Worm (Caenorhabditis elegans) whole organism, L3 larva: ENCODE results near the gene abf-5.

Experiments
- egl-27 ChIP-seq: sonication (generic microtip); optimal IDR thresholded peaks from 4 replicates; lab custom pipeline; 2017; ENCODE audit warnings: missing biosample characterization, missing genetic modification reagents, missing genetic modification characterization
- elt-3 ChIP-seq, 3 experiments: fragments of 150-350 bp in 1 of 3; sonication (generic microtip) in 2 of 3; optimal IDR thresholded peaks; 2 replicates in 2 of 3; 4 replicates in 1 of 3; lab custom pipeline; 2014 to 2017; ENCODE audit warnings: missing biosample characterization in 3 of 3, missing genetic modification characterization in 3 of 3
- nhr-67 ChIP-seq: fragments of 150-350 bp; optimal IDR thresholded peaks from 2 replicates; lab custom pipeline; 2014; ENCODE audit warnings: missing biosample characterization, missing genetic modification characterization
- pha-4 ChIP-seq: fragments of 150-350 bp; optimal IDR thresholded peaks from 2 replicates; lab custom pipeline; 2014; ENCODE audit warnings: missing biosample characterization, missing genetic modification reagents, missing genetic modification characterization

- TF ChIP-seq pha-4 (tag; lab: Kevin White, UChicago) (no peak), nhr-67 (tag; lab: Kevin White, UChicago) (no peak), elt-3 (tag; optimal IDR thresholded peaks at IDR 0.05; lab: Kevin White, UChicago) (no peak), egl-27 (tag; lab: Kevin White, UChicago) (no peak)
Measured at ce11 chrX:12764009-12764408, 28.6 kb upstream of the abf-5 start.
